Worm (Caenorhabditis elegans): ENCODE data around the gene K02F3.2.

ce11 chrIII:853859-854359 lies 8.3 kb downstream of the K02F3.2 start, which contains the start of the genes rnp-5 and tag-51:
- TF ChIP-seq K12H6.12 (tag; optimal IDR thresholded peaks at IDR 0.05): no peak
- no peak for TF ChIP-seq B0035.1 (tag; optimal IDR thresholded peaks at IDR 0.05)
- no peak for TF ChIP-seq F57C9.4 (tag; optimal IDR thresholded peaks at IDR 0.05)
